Worm (Caenorhabditis elegans) whole organism, L1 larva: Measurements from ENCODE around the gene ethe-1.

ENCODE experiments used
- ama-1 ChIP-seq: fragments of 150-350 bp; optimal IDR thresholded peaks from 2 replicates; lab custom pipeline; 2014
- fos-1 ChIP-seq: fragments of 150-350 bp; optimal IDR thresholded peaks from 2 replicates; lab custom pipeline; 2014; ENCODE audit warnings: missing biosample characterization, missing genetic modification characterization
- grh-1 ChIP-seq: fragments of 200-800 bp; sonication (Bioruptor generic); IDR thresholded peaks from 2 replicates; pipeline ENCODE4 v1.3.6; 2022; ENCODE audit warnings: missing genetic modification reagents, missing genetic modification characterization, missing compliant biosample characterization
- lsy-2 ChIP-seq, 2 experiments: fragments of 150-350 bp; optimal IDR thresholded peaks; 2 replicates each; lab custom pipeline; 2014; ENCODE audit warnings: missing biosample characterization in 2 of 2, missing genetic modification characterization in 2 of 2
- mep-1 ChIP-seq: fragments of 150-350 bp; optimal IDR thresholded peaks from 2 replicates; lab custom pipeline; 2014; ENCODE audit warnings: missing biosample characterization, missing genetic modification characterization
- nhr-11 ChIP-seq: fragments of 150-350 bp; optimal IDR thresholded peaks from 2 replicates; lab custom pipeline; 2014; ENCODE audit warnings: missing biosample characterization, missing genetic modification characterization
- tbx-2 ChIP-seq: sonication (generic microtip); optimal IDR thresholded peaks from 2 replicates; lab custom pipeline; 2016; ENCODE audit warnings: missing genetic modification characterization, missing compliant biosample characterization
- unc-62 ChIP-seq: fragments of 150-350 bp; optimal IDR thresholded peaks from 2 replicates; lab custom pipeline; 2014; ENCODE audit warnings: missing biosample characterization, missing genetic modification reagents, missing genetic modification characterization
- vab-15 ChIP-seq: sonication (generic microtip); optimal IDR thresholded peaks from 2 replicates; lab custom pipeline; 2017; ENCODE audit warnings: missing genotype, mild to moderate bottlenecking, missing genetic modification characterization, missing compliant biosample characterization
- ztf-11 ChIP-seq, 2 experiments: sonication (generic microtip); optimal IDR thresholded peaks; 2 replicates each; lab custom pipeline; 2016 to 2017; ENCODE audit warnings: missing genetic modification characterization in 2 of 2, missing biosample characterization in 1 of 2, missing compliant biosample characterization in 1 of 2
- ztf-4 ChIP-seq: fragments of 150-350 bp; optimal IDR thresholded peaks from 2 replicates; lab custom pipeline; 2014; ENCODE audit warnings: missing biosample characterization, missing genetic modification characterization

DNA sequence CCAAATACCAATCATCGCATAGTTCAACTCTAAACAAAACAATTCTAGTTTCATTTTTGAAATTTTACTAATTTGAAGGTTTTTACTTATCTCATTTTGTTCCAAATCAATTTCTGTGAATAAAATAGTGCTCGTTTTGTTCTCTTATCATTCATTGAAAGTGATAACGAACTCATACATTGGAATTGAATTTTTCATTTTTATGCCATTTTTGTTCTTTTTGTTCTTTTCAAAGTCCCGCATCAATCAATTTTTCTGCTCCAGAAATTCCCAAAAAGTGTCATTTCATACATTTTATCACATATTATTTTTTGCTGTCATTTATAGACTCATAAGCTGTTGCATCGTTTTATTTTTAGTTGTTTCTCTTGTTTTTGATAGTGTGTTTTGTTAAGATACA is 28.9 kb upstream of the ethe-1 start:
- TF ChIP-seq fos-1 = no peak
- no peak for TF ChIP-seq lsy-2 (tag; optimal IDR thresholded peaks at IDR 0.05; lab: Kevin White, UChicago)
- no peak for TF ChIP-seq tbx-2 (tag; lab: Kevin White, UChicago)
- TF ChIP-seq unc-62 (GFP tag; lab: Kevin White, UChicago) = no peak
- TF ChIP-seq grh-1 (GFP tag; lab: Robert Waterston, UW) = no peak
- TF ChIP-seq ztf-11 (tag; optimal IDR thresholded peaks at IDR 0.05; lab: Kevin White, UChicago) = no peak
- TF ChIP-seq nhr-11 (tag; lab: Kevin White, UChicago) = no peak
- no peak for TF ChIP-seq ztf-4
- no peak for TF ChIP-seq vab-15 (tag; lab: Kevin White, UChicago)
- TF ChIP-seq mep-1 = no peak
- TF ChIP-seq ama-1 (lab: Kevin White, UChicago) = no peak
